Fruit fly (Drosophila melanogaster) whole organism, embryonic: Measurements from ENCODE around the gene CG14273.

Experiments used
- BEAF-32 ChIP-seq: fragments of 200-800 bp; sonication (Bioruptor generic); optimal IDR thresholded peaks from 3 replicates; lab custom pipeline; 2017; ENCODE audit warnings: missing biosample characterization, missing genetic modification characterization, mild to moderate bottlenecking, moderate library complexity, missing genetic modification reagents
- BtbVII ChIP-seq: fragments of 200-800 bp; sonication (Bioruptor generic); optimal IDR thresholded peaks from 3 replicates; lab custom pipeline; 2017; ENCODE audit warnings: missing biosample characterization, mild to moderate bottlenecking, missing genetic modification characterization
- CG10209 ChIP-seq: fragments of 200-800 bp; sonication (Bioruptor generic); optimal IDR thresholded peaks from 3 replicates; lab custom pipeline; 2017; ENCODE audit warnings: missing biosample characterization, mild to moderate bottlenecking, missing genetic modification characterization, missing genetic modification reagents
- CG11696 ChIP-seq: fragments of 200-800 bp; sonication (Bioruptor generic); IDR thresholded peaks from 2 replicates; pipeline ENCODE4 v1.3.6; 2022; ENCODE audit warnings: missing biosample characterization, missing genetic modification characterization
- CG1233 ChIP-seq: fragments of 200-800 bp; sonication (Bioruptor generic); optimal IDR thresholded peaks from 4 replicates; lab custom pipeline; 2018; ENCODE audit warnings: missing biosample characterization, mild to moderate bottlenecking, missing genetic modification characterization
- CG13296 ChIP-seq: fragments of 200-800 bp; sonication (Bioruptor generic); optimal IDR thresholded peaks from 3 replicates; lab custom pipeline; 2018; ENCODE audit warnings: missing biosample characterization, mild to moderate bottlenecking, missing genetic modification characterization
- CG14014 ChIP-seq: fragments of 200-800 bp; sonication (Bioruptor generic); IDR thresholded peaks from 2 replicates; pipeline ENCODE4 v1.3.6; 2022; ENCODE audit warnings: missing biosample characterization, missing genetic modification characterization
- CG15011 ChIP-seq: fragments of 200-800 bp; sonication (Bioruptor generic); optimal IDR thresholded peaks from 3 replicates; lab custom pipeline; 2018; ENCODE audit warnings: missing biosample characterization, mild to moderate bottlenecking, missing genetic modification characterization
- CG15479 ChIP-seq: fragments of 200-800 bp; sonication (Bioruptor generic); optimal IDR thresholded peaks from 3 replicates; lab custom pipeline; 2019; ENCODE audit warnings: missing biosample characterization, mild to moderate bottlenecking, missing genetic modification characterization, moderate library complexity
- CG1647 ChIP-seq: fragments of 200-800 bp; sonication (Bioruptor generic); optimal IDR thresholded peaks from 3 replicates; lab custom pipeline; 2016; ENCODE audit warnings: missing biosample characterization, missing genetic modification characterization
- CG17361 ChIP-seq: fragments of 200-800 bp; sonication (Bioruptor generic); IDR thresholded peaks from 3 replicates; pipeline ENCODE4 v1.3.6; 2022; ENCODE audit warnings: missing biosample characterization, missing genetic modification characterization
- CG17829 ChIP-seq: fragments of 200-800 bp; optimal IDR thresholded peaks from 2 replicates; lab custom pipeline; 2019; ENCODE audit warnings: missing biosample characterization, mild to moderate bottlenecking, missing genetic modification characterization, moderate library complexity
- CG18262 ChIP-seq: fragments of 200-800 bp; optimal IDR thresholded peaks from 3 replicates; lab custom pipeline; 2019; ENCODE audit warnings: missing biosample characterization, mild to moderate bottlenecking, missing genetic modification characterization, moderate library complexity
- CG32767 ChIP-seq: fragments of 200-800 bp; sonication (Bioruptor generic); IDR thresholded peaks from 2 replicates; pipeline ENCODE4 v1.3.6; 2022; ENCODE audit warnings: missing biosample characterization, missing genetic modification characterization
- CG6254 ChIP-seq: fragments of 200-800 bp; sonication (Bioruptor generic); optimal IDR thresholded peaks from 3 replicates; lab custom pipeline; 2017; ENCODE audit warnings: mild to moderate bottlenecking, missing biosample characterization, missing genetic modification reagents, missing genetic modification characterization
- CG6791 ChIP-seq: fragments of 200-800 bp; sonication (Bioruptor generic); IDR thresholded peaks from 3 replicates; pipeline ENCODE4 v1.3.6; 2022; ENCODE audit warnings: missing biosample characterization, missing genetic modification characterization; ENCODE audit not compliant: partially characterized antibody
- CG7987 ChIP-seq: fragments of 200-800 bp; sonication (Bioruptor generic); optimal IDR thresholded peaks from 2 replicates; lab custom pipeline; 2018; ENCODE audit warnings: missing biosample characterization, mild to moderate bottlenecking, missing genetic modification characterization, moderate library complexity
- CG8765 ChIP-seq: fragments of 200-800 bp; sonication (Bioruptor generic); IDR thresholded peaks from 2 replicates; pipeline ENCODE4 v1.3.6; 2022; ENCODE audit warnings: missing biosample characterization, missing genetic modification characterization
- CG9797 ChIP-seq: fragments of 200-800 bp; sonication (Bioruptor generic); optimal IDR thresholded peaks from 3 replicates; lab custom pipeline; 2018; ENCODE audit warnings: missing biosample characterization, mild to moderate bottlenecking, missing genetic modification characterization
- CG9817 ChIP-seq: fragments of 200-800 bp; sonication (Bioruptor generic); optimal IDR thresholded peaks from 2 replicates; lab custom pipeline; 2018; ENCODE audit warnings: missing biosample characterization, mild to moderate bottlenecking, missing genetic modification characterization, moderate library complexity
- Doc2 ChIP-seq: fragments of 200-800 bp; sonication (Bioruptor generic); IDR thresholded peaks from 2 replicates; pipeline ENCODE4 v1.3.6; 2022; ENCODE audit warnings: missing biosample characterization, missing genetic modification characterization
- Drgx ChIP-seq: fragments of 200-800 bp; sonication (Bioruptor generic); IDR thresholded peaks from 2 replicates; pipeline ENCODE4 v1.3.6; 2022; ENCODE audit warnings: missing biosample characterization, missing genetic modification characterization
- E2f2 ChIP-seq: fragments of 200-800 bp; sonication (Bioruptor generic); IDR thresholded peaks from 2 replicates; pipeline ENCODE4 v1.3.6; 2022; ENCODE audit warnings: missing biosample characterization, missing genetic modification characterization
- HLH54F ChIP-seq: fragments of 200-800 bp; sonication (Bioruptor generic); optimal IDR thresholded peaks from 3 replicates; lab custom pipeline; 2016; ENCODE audit warnings: missing biosample characterization, missing genetic modification characterization
- HmgZ ChIP-seq: fragments of 200-800 bp; sonication (Bioruptor generic); optimal IDR thresholded peaks from 2 replicates; lab custom pipeline; 2018; ENCODE audit warnings: missing biosample characterization, mild to moderate bottlenecking, missing genetic modification characterization
- Hr51 ChIP-seq, 2 experiments: fragments of 200-800 bp; sonication (Bioruptor generic); optimal IDR thresholded peaks; 2 replicates in 1 of 2; 3 replicates in 1 of 2; lab custom pipeline; 2016 to 2018; ENCODE audit warnings: missing biosample characterization in 2 of 2, missing genetic modification characterization in 2 of 2, mild to moderate bottlenecking in 1 of 2, moderate library complexity in 1 of 2
- Hsf ChIP-seq: fragments of 200-800 bp; sonication (Bioruptor generic); optimal IDR thresholded peaks from 3 replicates; lab custom pipeline; 2016; ENCODE audit warnings: missing biosample characterization, missing genetic modification characterization
- Rfx ChIP-seq: fragments of 200-800 bp; sonication (Bioruptor generic); IDR thresholded peaks from 2 replicates; pipeline ENCODE4 v1.3.6; 2022; ENCODE audit warnings: missing biosample characterization, missing genetic modification characterization
- Usf ChIP-seq: fragments of 200-800 bp; sonication (Bioruptor generic); optimal IDR thresholded peaks from 2 replicates; lab custom pipeline; 2017; ENCODE audit warnings: missing genotype, missing biosample characterization, missing genetic modification characterization
- Vsx1 ChIP-seq: fragments of 200-800 bp; sonication (Bioruptor generic); optimal IDR thresholded peaks from 2 replicates; lab custom pipeline; 2017; ENCODE audit warnings: missing biosample characterization, mild to moderate bottlenecking, missing genetic modification characterization, missing genetic modification reagents
- ash1 ChIP-seq: fragments of 200-800 bp; sonication (Bioruptor generic); optimal IDR thresholded peaks from 2 replicates; lab custom pipeline; 2018; ENCODE audit warnings: missing biosample characterization, mild to moderate bottlenecking, missing genetic modification characterization
- gce ChIP-seq: fragments of 200-800 bp; sonication (Bioruptor generic); IDR thresholded peaks from 3 replicates; pipeline ENCODE4 v1.3.6; 2022; ENCODE audit warnings: missing biosample characterization, missing genetic modification characterization
- gro ChIP-seq: fragments of 200-800 bp; sonication (Bioruptor generic); optimal IDR thresholded peaks from 2 replicates; lab custom pipeline; 2016; ENCODE audit warnings: missing biosample characterization, missing genetic modification characterization
- h ChIP-seq: fragments of >200 bp; optimal IDR thresholded peaks from 2 replicates; lab custom pipeline; 2017
- ham ChIP-seq: fragments of 200-800 bp; sonication (Bioruptor generic); IDR thresholded peaks from 2 replicates; pipeline ENCODE4 v1.3.6; 2022; ENCODE audit warnings: missing biosample characterization, missing genetic modification characterization
- hkb ChIP-seq, 2 experiments: fragments of 200-800 bp in 1 of 2; fragments of >200 bp in 1 of 2; sonication (Bioruptor generic) in 1 of 2; IDR thresholded peaks in 1 of 2; optimal IDR thresholded peaks in 1 of 2; 2 replicates each; pipeline versions ENCODE4 v1.3.6 to Lab custom; 2017 to 2022; ENCODE audit warnings: missing biosample characterization in 1 of 2, missing genetic modification characterization in 1 of 2
- ken ChIP-seq: fragments of 200-800 bp; sonication (Bioruptor generic); IDR thresholded peaks from 3 replicates; pipeline ENCODE4 v1.3.6; 2022; ENCODE audit warnings: missing biosample characterization, missing genetic modification characterization
- kni ChIP-seq: fragments of 200-800 bp; sonication (Bioruptor generic); optimal IDR thresholded peaks from 3 replicates; lab custom pipeline; 2017; ENCODE audit warnings: mild to moderate bottlenecking, missing biosample characterization, missing genetic modification reagents, missing genetic modification characterization
- maf-S ChIP-seq: fragments of 200-800 bp; sonication (Bioruptor generic); optimal IDR thresholded peaks from 2 replicates; lab custom pipeline; 2016; ENCODE audit warnings: missing biosample characterization, missing genetic modification characterization
- mld ChIP-seq: fragments of 200-800 bp; sonication (Bioruptor generic); IDR thresholded peaks from 3 replicates; pipeline ENCODE4 v1.3.6; 2022; ENCODE audit warnings: missing biosample characterization, missing genetic modification characterization; ENCODE audit not compliant: partially characterized antibody
- pfk ChIP-seq: fragments of 200-800 bp; sonication (Bioruptor generic); optimal IDR thresholded peaks from 2 replicates; lab custom pipeline; 2018; ENCODE audit warnings: missing biosample characterization, mild to moderate bottlenecking, missing genetic modification characterization, moderate library complexity
- pho ChIP-seq: fragments of 200-800 bp; sonication (Bioruptor generic); optimal IDR thresholded peaks from 2 replicates; lab custom pipeline; 2016; ENCODE audit warnings: missing biosample characterization, missing genetic modification characterization
- pnt ChIP-seq: fragments of 200-800 bp; sonication (Bioruptor generic); optimal IDR thresholded peaks from 3 replicates; lab custom pipeline; 2016; ENCODE audit warnings: missing biosample characterization, missing genetic modification characterization
- salm ChIP-seq: fragments of 200-800 bp; sonication (Bioruptor generic); optimal IDR thresholded peaks from 2 replicates; lab custom pipeline; 2018; ENCODE audit warnings: missing biosample characterization, mild to moderate bottlenecking, missing genetic modification characterization
- sr ChIP-seq: fragments of 200-800 bp; sonication (Bioruptor generic); IDR thresholded peaks from 3 replicates; pipeline ENCODE4 v1.3.6; 2022; ENCODE audit warnings: missing biosample characterization, missing genetic modification characterization
- unc-4 ChIP-seq: fragments of 200-800 bp; sonication (Bioruptor generic); IDR thresholded peaks from 2 replicates; pipeline ENCODE4 v1.3.6; 2022; ENCODE audit warnings: missing biosample characterization, missing genetic modification characterization; ENCODE audit not compliant: partially characterized antibody

The CG14273 gene

dm6 chr2L:8364006-8364956 is 21.8 kb downstream of the CG14273 start, which contains the start of the genes RpS13 and CSN8 (continued):
- TF ChIP-seq pho (peak; percentile 29), CG18262 (tag; lab: Kevin White, UChicago) (peak; percentile 38), ham (no peak), HmgZ (tag; lab: Kevin White, UChicago) (peak; percentile 36), CG15479 (no peak), CG17829 (peak; percentile 60), CG32767 (GFP tag; lab: Robert Waterston, UW) (0 out of 2 replicates have a peak, but pooled peaks have one; percentile 17), pnt (GFP tag; lab: Kevin White, UChicago) (no peak), ken (GFP tag; lab: Robert Waterston, UW) (no peak), BEAF-32 (GFP tag; lab: Kevin White, UChicago) (peak; percentile 96), Rfx (GFP tag; lab: Robert Waterston, UW) (peak; percentile 43), Drgx (peak; percentile 16; the same call in 1 of the 2 replicates), CG1233 (GFP tag; lab: Kevin White, UChicago) (peak; percentile 12), CG14014 (GFP tag; lab: Robert Waterston, UW) (no peak), CG7987 (no peak), gce (GFP tag; lab: Robert Waterston, UW) (no peak), hkb (optimal IDR thresholded peaks at IDR 0.05; lab: Kevin White, UChicago) (no peak), hkb (GFP tag; IDR thresholded peaks at IDR 0.05; lab: Robert Waterston, UW) (0 out of 2 replicates have a peak, but pooled peaks have one; percentile 12), BtbVII (GFP tag; lab: Kevin White, UChicago) (no peak), CG9797 (GFP tag; lab: Kevin White, UChicago) (peak; percentile 67), Usf (GFP tag; lab: Kevin White, UChicago) (no peak), E2f2 (GFP tag; lab: Robert Waterston, UW) (peak; percentile 39), CG15011 (no peak)

dm6 chr2L:8365701-8366643 is 23.5 kb downstream of the CG14273 start, which contains the start of gene Pp2A-29B:
Gene Pp2A-29B (plus strand): TSS chr2L:8366038.
- peak; percentile 98 for TF ChIP-seq CG6791 (GFP tag; lab: Robert Waterston, UW)
- no peak for TF ChIP-seq Doc2 (GFP tag; lab: Robert Waterston, UW)
- peak; percentile 64 for TF ChIP-seq Vsx1
- no peak for TF ChIP-seq pfk (GFP tag; lab: Kevin White, UChicago)
- peak; percentile 67; the same call in 2 of the 3 replicates for TF ChIP-seq CG17361 (GFP tag; lab: Robert Waterston, UW)
- TF ChIP-seq HLH54F (GFP tag; lab: Kevin White, UChicago), result no peak
- TF ChIP-seq CG1647 (GFP tag; lab: Kevin White, UChicago), result no peak
- no peak for TF ChIP-seq CG8765
- no peak for TF ChIP-seq salm (tag; lab: Kevin White, UChicago)
- TF ChIP-seq pho, result no peak
- TF ChIP-seq h, result no peak
- TF ChIP-seq CG6254 (GFP tag; lab: Kevin White, UChicago), result no peak
- TF ChIP-seq gro (GFP tag; lab: Kevin White, UChicago), result no peak
- peak; percentile 94 for TF ChIP-seq mld (GFP tag; lab: Robert Waterston, UW)
- no peak for TF ChIP-seq sr
- no peak for TF ChIP-seq Hr51 (GFP tag; optimal IDR thresholded peaks at IDR 0.05; lab: Kevin White, UChicago)
- peak; percentile 98 for TF ChIP-seq unc-4 (GFP tag; lab: Robert Waterston, UW)
- TF ChIP-seq CG10209, result no peak
- no peak for TF ChIP-seq CG13296
- TF ChIP-seq maf-S (GFP tag; lab: Kevin White, UChicago), result no peak
- peak; percentile 18 for TF ChIP-seq Hsf (GFP tag; lab: Kevin White, UChicago)
- TF ChIP-seq CG9817 (tag; lab: Kevin White, UChicago), result peak; percentile 17
- peak; percentile 55 for TF ChIP-seq kni (GFP tag; lab: Kevin White, UChicago)
- no peak for TF ChIP-seq CG11696 (GFP tag; lab: Robert Waterston, UW)
- no peak for TF ChIP-seq ash1 (GFP tag; lab: Kevin White, UChicago)
